Fruit fly (Drosophila melanogaster): ENCODE measurements around the gene CG31343.

dm6 chr3R:21726593-21726992 is 18.5 kb upstream of the CG31343 start:
- no peak for TF ChIP-seq CG8478 (optimal IDR thresholded peaks at IDR 0.05)
- no peak for TF ChIP-seq CTCF (optimal IDR thresholded peaks at IDR 0.05)

All from S2 (cell line).